Worm (Caenorhabditis elegans): ENCODE data around the gene clp-1.

Gene clp-1

ce11 chrIII:7973968-7974607, 5.7 kb upstream of the clp-1 start:
- TF ChIP-seq ceh-22 (tag; optimal IDR thresholded peaks at IDR 0.05) (no peak), dve-1 (tag; optimal IDR thresholded peaks at IDR 0.05) (no peak), ama-1 (optimal IDR thresholded peaks at IDR 0.05) (no peak)

- TF ChIP-seq madf-2 (tag; optimal IDR thresholded peaks at IDR 0.05): no peak
- no peak for TF ChIP-seq fax-1 (tag; optimal IDR thresholded peaks at IDR 0.05)
- no peak for TF ChIP-seq fkh-10 (GFP tag; optimal IDR thresholded peaks at IDR 0.05)
- TF ChIP-seq ceh-2 (tag; optimal IDR thresholded peaks at IDR 0.05): no peak
- TF ChIP-seq ets-4 (tag; optimal IDR thresholded peaks at IDR 0.05): no peak
- TF ChIP-seq ref-2 (tag; optimal IDR thresholded peaks at IDR 0.05): no peak
- no peak for TF ChIP-seq rnt-1 (tag; optimal IDR thresholded peaks at IDR 0.05)
- no peak for TF ChIP-seq K02D7.2 (tag; optimal IDR thresholded peaks at IDR 0.05)
- TF ChIP-seq T23F11.4 (GFP tag; optimal IDR thresholded peaks at IDR 0.05): no peak
- no peak for TF ChIP-seq zip-5 (tag; optimal IDR thresholded peaks at IDR 0.05)
- TF ChIP-seq ztf-16 (tag; optimal IDR thresholded peaks at IDR 0.05): no peak
- no peak for TF ChIP-seq ceh-18 (tag; optimal IDR thresholded peaks at IDR 0.05)
- no peak for TF ChIP-seq pros-1 (tag; optimal IDR thresholded peaks at IDR 0.05)
- TF ChIP-seq lim-6 (tag; optimal IDR thresholded peaks at IDR 0.05): no peak
- no peak for TF ChIP-seq sox-2 (GFP tag; IDR thresholded peaks at IDR 0.05)
These were observed 2.5 kb upstream of the clp-1 start for ce11 chrIII:7977224-7977623.

ce11 chrIII:7977777-7978176, 2.0 kb upstream of the clp-1 start, which contains the start of gene C06G4.4:
Gene C06G4.4 (minus strand): TSS chrIII:7977812.
- no peak for TF ChIP-seq pat-9 (tag; optimal IDR thresholded peaks at IDR 0.05)
- no peak for TF ChIP-seq hlh-15 (tag; optimal IDR thresholded peaks at IDR 0.05)
- no peak for TF ChIP-seq odd-2 (tag; optimal IDR thresholded peaks at IDR 0.05)
- no peak for TF ChIP-seq hlh-6 (tag; optimal IDR thresholded peaks at IDR 0.05)
- TF ChIP-seq unc-86 (tag; optimal IDR thresholded peaks at IDR 0.05): no peak
- TF ChIP-seq sdc-2 (tag; optimal IDR thresholded peaks at IDR 0.05): no peak
- no peak for TF ChIP-seq tbx-7 (tag; optimal IDR thresholded peaks at IDR 0.05)
- TF ChIP-seq T23F11.4 (GFP tag; optimal IDR thresholded peaks at IDR 0.05): no peak
- no peak for TF ChIP-seq sox-2 (GFP tag; IDR thresholded peaks at IDR 0.05)
- no peak for TF ChIP-seq dmd-4 (tag; optimal IDR thresholded peaks at IDR 0.05; ENCODE audit: borderline replicate concordance)
- no peak for TF ChIP-seq fkh-10 (GFP tag; optimal IDR thresholded peaks at IDR 0.05)

- TF ChIP-seq elt-4 (tag; optimal IDR thresholded peaks at IDR 0.05) (no peak), npax-4 (tag; optimal IDR thresholded peaks at IDR 0.05) (no peak), unc-3 (GFP tag; conservative IDR thresholded peaks at IDR 0.05) (no peak), unc-3 (tag; optimal IDR thresholded peaks at IDR 0.05) (no peak), gmeb-2 (tag; optimal IDR thresholded peaks at IDR 0.05) (no peak), sdc-2 (tag; optimal IDR thresholded peaks at IDR 0.05) (no peak), dve-1 (tag; optimal IDR thresholded peaks at IDR 0.05) (no peak), C08G9.2 (tag; optimal IDR thresholded peaks at IDR 0.05) (no peak), fkh-6 (tag; optimal IDR thresholded peaks at IDR 0.05) (no peak), pag-3 (tag; optimal IDR thresholded peaks at IDR 0.05; ENCODE audit: borderline replicate concordance) (no peak), ceh-34 (tag; optimal IDR thresholded peaks at IDR 0.05) (no peak), ceh-45 (GFP tag; IDR thresholded peaks at IDR 0.05) (no peak), che-1 (tag; optimal IDR thresholded peaks at IDR 0.05) (no peak), rnt-1 (tag; optimal IDR thresholded peaks at IDR 0.05) (no peak), ceh-24 (tag; optimal IDR thresholded peaks at IDR 0.05) (no peak), hlh-30 (tag; optimal IDR thresholded peaks at IDR 0.05; ENCODE audit: insufficient read depth) (no peak), pqm-1 (tag; optimal IDR thresholded peaks at IDR 0.05) (no peak)
These were observed 1.5 kb upstream of the clp-1 start for ce11 chrIII:7978289-7978688.
